Worm (Caenorhabditis elegans): Measurements from ENCODE around the gene nhr-248.

The nhr-248 gene

ce11 chrV:17104527-17104926, at the start of gene nhr-248:
TSS of gene nhr-248 (minus strand) at chrV:17104627.
- TF ChIP-seq snpc-4 (tag; optimal IDR thresholded peaks at IDR 0.05), result no peak
- TF ChIP-seq unc-39 (tag; optimal IDR thresholded peaks at IDR 0.05), result no peak
- TF ChIP-seq nhr-25 (tag; optimal IDR thresholded peaks at IDR 0.05), result no peak
- no peak for TF ChIP-seq R02D3.7 (tag; optimal IDR thresholded peaks at IDR 0.05)
- TF ChIP-seq blmp-1 (tag; optimal IDR thresholded peaks at IDR 0.05; ENCODE audit: insufficient read depth), result no peak
- TF ChIP-seq nhr-12 (tag; optimal IDR thresholded peaks at IDR 0.05), result no peak
- no peak for TF ChIP-seq F13H6.1 (tag; optimal IDR thresholded peaks at IDR 0.05)
- no peak for TF ChIP-seq ztf-11 (tag; optimal IDR thresholded peaks at IDR 0.05)
- no peak for TF ChIP-seq ztf-1 (GFP tag; conservative IDR thresholded peaks at IDR 0.05)
- no peak for TF ChIP-seq crh-2 (tag; optimal IDR thresholded peaks at IDR 0.05)
- no peak for TF ChIP-seq skn-1 (tag; optimal IDR thresholded peaks at IDR 0.05)
- TF ChIP-seq nhr-10 (tag; optimal IDR thresholded peaks at IDR 0.05), result no peak
- no peak for TF ChIP-seq fos-1 (tag; optimal IDR thresholded peaks at IDR 0.05)
- TF ChIP-seq ceh-82 (tag; optimal IDR thresholded peaks at IDR 0.05), result no peak

- TF ChIP-seq nhr-12 (tag; optimal IDR thresholded peaks at IDR 0.05) (no peak), nhr-129 (tag; optimal IDR thresholded peaks at IDR 0.05) (no peak), nhr-6 (tag; optimal IDR thresholded peaks at IDR 0.05) (no peak), alr-1 (tag; optimal IDR thresholded peaks at IDR 0.05) (no peak), peb-1 (tag; optimal IDR thresholded peaks at IDR 0.05) (no peak)
Observed at ce11 chrV:17151292-17151691, 46.9 kb upstream of the nhr-248 start.

- TF ChIP-seq sem-4 (tag; optimal IDR thresholded peaks at IDR 0.05) (no peak), nhr-6 (tag; optimal IDR thresholded peaks at IDR 0.05) (no peak), ztf-4 (tag; optimal IDR thresholded peaks at IDR 0.05) (no peak), mbf-1 (tag; optimal IDR thresholded peaks at IDR 0.05) (no peak), nhr-25 (tag; optimal IDR thresholded peaks at IDR 0.05) (no peak), sma-3 (GFP tag; optimal IDR thresholded peaks at IDR 0.05) (no peak), lin-11 (tag; optimal IDR thresholded peaks at IDR 0.05) (no peak), elt-1 (tag; optimal IDR thresholded peaks at IDR 0.05) (no peak), unc-55 (GFP tag; optimal IDR thresholded peaks at IDR 0.05) (no peak)
Observed at ce11 chrV:17108310-17108709, 3.9 kb upstream of the nhr-248 start, which contains the start of gene ZK218.11. TSS of gene ZK218.11 (minus strand) at chrV:17108410.

ce11 chrV:17105483-17105882, 1.1 kb upstream of the nhr-248 start, which contains the start of gene ZK218.7:
TSS of gene ZK218.7 (plus strand) at chrV:17105783.
- no peak for TF ChIP-seq sma-3 (GFP tag; optimal IDR thresholded peaks at IDR 0.05)
- no peak for TF ChIP-seq nhr-77 (tag; optimal IDR thresholded peaks at IDR 0.05)
- no peak for TF ChIP-seq nhr-25 (tag; optimal IDR thresholded peaks at IDR 0.05)
- no peak for TF ChIP-seq nhr-21 (tag; optimal IDR thresholded peaks at IDR 0.05)
- TF ChIP-seq F13H6.1 (tag; optimal IDR thresholded peaks at IDR 0.05), result no peak
- TF ChIP-seq gmeb-1 (tag; optimal IDR thresholded peaks at IDR 0.05), result no peak
- no peak for TF ChIP-seq C34F6.9 (tag; optimal IDR thresholded peaks at IDR 0.05)
- no peak for TF ChIP-seq sma-9 (GFP tag; optimal IDR thresholded peaks at IDR 0.05)
- no peak for TF ChIP-seq sma-9 (tag; optimal IDR thresholded peaks at IDR 0.05)
- TF ChIP-seq unc-62 (GFP tag; optimal IDR thresholded peaks at IDR 0.05), result no peak
- TF ChIP-seq sem-4 (tag; optimal IDR thresholded peaks at IDR 0.05), result no peak
- no peak for TF ChIP-seq R02D3.7 (tag; optimal IDR thresholded peaks at IDR 0.05)
- no peak for TF ChIP-seq snpc-4 (tag; optimal IDR thresholded peaks at IDR 0.05)
- no peak for TF ChIP-seq egl-27 (tag; optimal IDR thresholded peaks at IDR 0.05)
- no peak for TF ChIP-seq ztf-11 (tag; optimal IDR thresholded peaks at IDR 0.05)
- no peak for TF ChIP-seq Y55F3AM.14 (GFP tag; optimal IDR thresholded peaks at IDR 0.05)
- no peak for TF ChIP-seq unc-39 (tag; optimal IDR thresholded peaks at IDR 0.05)
- TF ChIP-seq lin-39 (tag; optimal IDR thresholded peaks at IDR 0.05), result no peak
- no peak for TF ChIP-seq nhr-12 (tag; optimal IDR thresholded peaks at IDR 0.05)
- no peak for TF ChIP-seq lin-11 (tag; optimal IDR thresholded peaks at IDR 0.05)

ce11 chrV:17100829-17101228, 3.6 kb downstream of the nhr-248 start, which contains the start of gene ZK218.5:
TSS of gene ZK218.5 (plus strand) at chrV:17101129.
- TF ChIP-seq nhr-25 (tag; optimal IDR thresholded peaks at IDR 0.05), result no peak
- TF ChIP-seq ceh-82 (tag; optimal IDR thresholded peaks at IDR 0.05), result no peak

Data from whole organism, L2 larva.